Worm (Caenorhabditis elegans): ENCODE data around the gene Y73F8A.32.

DNA sequence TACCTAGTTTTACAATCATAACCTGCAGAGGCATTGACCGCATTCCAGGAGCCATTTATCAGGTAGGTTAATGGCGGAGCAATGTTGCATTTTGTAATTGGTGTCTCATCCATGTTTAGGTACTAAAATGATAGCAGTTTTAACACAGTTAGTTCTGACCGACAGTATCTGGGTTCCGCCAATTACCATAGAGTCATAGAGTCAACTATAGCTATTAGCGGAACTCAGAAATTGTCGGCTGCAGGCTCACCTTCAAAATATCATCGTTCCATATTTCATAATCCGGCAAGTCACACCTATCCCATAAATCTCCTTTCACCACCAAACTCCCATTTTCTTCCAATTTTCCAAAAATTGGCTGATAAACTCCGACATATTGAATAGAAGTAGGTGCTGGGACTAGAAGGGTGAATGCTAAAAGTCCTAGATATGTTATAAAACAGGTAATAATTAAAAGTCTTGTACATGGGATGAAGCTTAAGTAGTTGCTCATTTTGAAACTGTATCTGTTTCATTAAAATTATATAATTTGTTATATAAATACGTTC, 18.3 kb upstream of the Y73F8A.32 start, which contains the start of gene Y73F8A.35:
- no peak for TF ChIP-seq lir-3 (tag; optimal IDR thresholded peaks at IDR 0.05; ENCODE audit: poor library complexity)
- no peak for TF ChIP-seq egl-27 (tag; optimal IDR thresholded peaks at IDR 0.05)
- no peak for TF ChIP-seq nhr-237 (tag; optimal IDR thresholded peaks at IDR 0.05)
- no peak for TF ChIP-seq mep-1 (tag; optimal IDR thresholded peaks at IDR 0.05)
- no peak for TF ChIP-seq aly-2 (tag; optimal IDR thresholded peaks at IDR 0.05)
- TF ChIP-seq nhr-76 (tag; optimal IDR thresholded peaks at IDR 0.05) = no peak
